Worm (Caenorhabditis elegans) whole organism, late embryonic: Measurements from ENCODE around the gene pelo-1.

Experiments
- fkh-6 ChIP-seq: sonication (generic microtip); optimal IDR thresholded peaks from 2 replicates; lab custom pipeline; 2016; ENCODE audit warnings: missing genetic modification characterization, missing compliant biosample characterization
- gmeb-2 ChIP-seq: sonication (generic microtip); optimal IDR thresholded peaks from 2 replicates; lab custom pipeline; 2016; ENCODE audit warnings: missing genetic modification characterization, inconsistent platforms, missing compliant biosample characterization
- hlh-15 ChIP-seq: sonication (generic microtip); optimal IDR thresholded peaks from 2 replicates; lab custom pipeline; 2016; ENCODE audit warnings: missing genetic modification characterization, missing compliant biosample characterization
- pha-2 ChIP-seq: sonication (generic microtip); optimal IDR thresholded peaks from 2 replicates; lab custom pipeline; 2017; ENCODE audit warnings: mild to moderate bottlenecking, missing genetic modification characterization, missing compliant biosample characterization
- pha-4 ChIP-seq: fragments of 150-350 bp; optimal IDR thresholded peaks from 2 replicates; lab custom pipeline; 2018; ENCODE audit warnings: missing biosample characterization, missing genetic modification reagents, missing genetic modification characterization
- pqm-1 ChIP-seq: sonication (generic microtip); optimal IDR thresholded peaks from 2 replicates; lab custom pipeline; 2016; ENCODE audit warnings: missing genetic modification characterization, missing compliant biosample characterization
- sox-4 ChIP-seq: sonication (generic microtip); optimal IDR thresholded peaks from 2 replicates; lab custom pipeline; 2017; ENCODE audit warnings: mild to moderate bottlenecking, missing genetic modification characterization, inconsistent platforms, missing compliant biosample characterization
- syd-9 ChIP-seq: sonication (generic microtip); optimal IDR thresholded peaks from 2 replicates; lab custom pipeline; 2016; ENCODE audit warnings: mild to moderate bottlenecking, missing genetic modification characterization, moderate library complexity, missing compliant biosample characterization

ce11 chrIII:4168665-4169064 is 35.4 kb downstream of the pelo-1 start, which contains the start of gene ccdc-55:
- TF ChIP-seq pqm-1 (tag; lab: Kevin White, UChicago) (no peak), pha-4 (tag; lab: Kevin White, UChicago) (no peak), hlh-15 (tag; lab: Kevin White, UChicago) (no peak), syd-9 (tag; lab: Kevin White, UChicago) (no peak), fkh-6 (tag; lab: Kevin White, UChicago) (no peak), pha-2 (tag; lab: Kevin White, UChicago) (no peak), gmeb-2 (no peak), sox-4 (tag; lab: Kevin White, UChicago) (no peak)
